Worm (Caenorhabditis elegans) whole organism, L1 larva: ENCODE measurements around the gene C06C3.4.

Experiments
- C04F5.9 ChIP-seq: sonication (generic microtip); optimal IDR thresholded peaks from 2 replicates; lab custom pipeline; 2016; ENCODE audit warnings: missing genetic modification characterization, missing compliant biosample characterization
- C16A3.4 ChIP-seq: fragments of 150-350 bp; optimal IDR thresholded peaks from 2 replicates; lab custom pipeline; 2014; ENCODE audit warnings: missing biosample characterization, missing genetic modification characterization
- F16B12.6 ChIP-seq: fragments of 150-350 bp; optimal IDR thresholded peaks from 2 replicates; lab custom pipeline; 2014; ENCODE audit warnings: missing biosample characterization, missing genetic modification characterization
- Y116A8C.19 ChIP-seq: sonication (generic microtip); optimal IDR thresholded peaks from 2 replicates; lab custom pipeline; 2016; ENCODE audit warnings: missing compliant biosample characterization, missing genetic modification characterization, borderline replicate concordance
- alr-1 ChIP-seq: fragments of 200-800 bp; sonication (Bioruptor generic); optimal IDR thresholded peaks from 2 replicates; lab custom pipeline; 2018; ENCODE audit warnings: borderline replicate concordance, mild to moderate bottlenecking, missing genetic modification characterization, missing compliant biosample characterization
- ama-1 ChIP-seq: fragments of 150-350 bp; optimal IDR thresholded peaks from 2 replicates; lab custom pipeline; 2014
- ceh-90 ChIP-seq: sonication (generic microtip); optimal IDR thresholded peaks from 2 replicates; lab custom pipeline; 2016; ENCODE audit warnings: missing genetic modification characterization, missing compliant biosample characterization
- efl-1 ChIP-seq, 4 experiments: fragments of 150-350 bp; optimal IDR thresholded peaks in 3 of 4; peaks in 1 of 4; 1 replicate in 1 of 4; 2 replicates in 3 of 4; lab custom pipeline; 2014; ENCODE audit warnings: missing biosample characterization in 2 of 4, missing genetic modification characterization in 2 of 4, missing genetic modification reagents in 2 of 4
- elt-2 ChIP-seq: sonication (generic microtip); optimal IDR thresholded peaks from 2 replicates; lab custom pipeline; 2016; ENCODE audit warnings: missing genetic modification characterization, mild to moderate bottlenecking, inconsistent platforms, missing compliant biosample characterization, missing genetic modification reagents
- elt-3 ChIP-seq, 6 experiments: fragments of 150-350 bp in 1 of 6; sonication (generic microtip); optimal IDR thresholded peaks; 2 replicates each; lab custom pipeline; 2017 to 2018; ENCODE audit warnings: missing biosample characterization in 6 of 6, missing genetic modification characterization in 6 of 6, inconsistent platforms in 1 of 6
- ets-5 ChIP-seq: fragments of 200-800 bp; sonication (Bioruptor generic); IDR thresholded peaks from 2 replicates; pipeline ENCODE4 v1.3.6; 2022; ENCODE audit warnings: missing genetic modification characterization, missing compliant biosample characterization
- fkh-4 ChIP-seq: sonication (generic microtip); optimal IDR thresholded peaks from 2 replicates; lab custom pipeline; 2016; ENCODE audit warnings: missing compliant biosample characterization, missing genetic modification characterization, borderline replicate concordance
- fkh-8 ChIP-seq: sonication (generic microtip); optimal IDR thresholded peaks from 2 replicates; lab custom pipeline; 2016; ENCODE audit warnings: mild to moderate bottlenecking, missing genetic modification characterization, missing compliant biosample characterization
- grh-1 ChIP-seq: fragments of 200-800 bp; sonication (Bioruptor generic); IDR thresholded peaks from 2 replicates; pipeline ENCODE4 v1.3.6; 2022; ENCODE audit warnings: missing genetic modification reagents, missing genetic modification characterization, missing compliant biosample characterization
- hlh-17 ChIP-seq: fragments of 200-800 bp; sonication (Bioruptor generic); optimal IDR thresholded peaks from 2 replicates; lab custom pipeline; 2018; ENCODE audit warnings: missing genetic modification characterization, mild to moderate bottlenecking, missing compliant biosample characterization, moderate library complexity, borderline replicate concordance
- hpl-2 ChIP-seq: fragments of 150-350 bp; optimal IDR thresholded peaks from 2 replicates; lab custom pipeline; 2014; ENCODE audit warnings: missing biosample characterization, missing genetic modification reagents, missing genetic modification characterization
- lin-15B ChIP-seq: fragments of 150-350 bp; sonication (generic microtip); optimal IDR thresholded peaks from 3 replicates; lab custom pipeline; 2014; ENCODE audit warnings: missing biosample characterization, missing genetic modification characterization
- mef-2 ChIP-seq: fragments of 150-350 bp; optimal IDR thresholded peaks from 2 replicates; lab custom pipeline; 2014; ENCODE audit warnings: missing biosample characterization, missing genetic modification characterization
- nhr-12 ChIP-seq: sonication (generic microtip); optimal IDR thresholded peaks from 2 replicates; lab custom pipeline; 2017; ENCODE audit warnings: missing biosample characterization, missing genetic modification characterization
- nhr-19 ChIP-seq: fragments of 200-800 bp; sonication (Bioruptor generic); conservative IDR thresholded peaks from 2 replicates; pipeline ENCODE4 v1.3.6; 2022; ENCODE audit warnings: missing genetic modification characterization, missing compliant biosample characterization
- nhr-28 ChIP-seq: fragments of 150-350 bp; optimal IDR thresholded peaks from 2 replicates; lab custom pipeline; 2014; ENCODE audit warnings: missing biosample characterization, missing genetic modification characterization
- nhr-47 ChIP-seq: sonication (generic microtip); optimal IDR thresholded peaks from 2 replicates; lab custom pipeline; 2016; ENCODE audit warnings: mild to moderate bottlenecking, missing genetic modification characterization, moderate library complexity, missing compliant biosample characterization
- nhr-71 ChIP-seq: sonication (generic microtip); optimal IDR thresholded peaks from 2 replicates; lab custom pipeline; 2016; ENCODE audit warnings: mild to moderate bottlenecking, missing genetic modification characterization, moderate library complexity, missing compliant biosample characterization
- nhr-76 ChIP-seq: sonication (generic microtip); optimal IDR thresholded peaks from 2 replicates; lab custom pipeline; 2017; ENCODE audit warnings: missing biosample characterization, missing genetic modification characterization
- nhr-84 ChIP-seq: sonication (generic microtip); optimal IDR thresholded peaks from 2 replicates; lab custom pipeline; 2017; ENCODE audit warnings: missing biosample characterization, missing genetic modification characterization
- nhr-90 ChIP-seq: sonication (generic microtip); optimal IDR thresholded peaks from 2 replicates; lab custom pipeline; 2016; ENCODE audit warnings: mild to moderate bottlenecking, missing genetic modification characterization, missing compliant biosample characterization; ENCODE audit not compliant: poor library complexity
- pag-3 ChIP-seq: sonication (generic microtip); optimal IDR thresholded peaks from 2 replicates; lab custom pipeline; 2017; ENCODE audit warnings: missing genetic modification characterization, mild to moderate bottlenecking, missing compliant biosample characterization, antibody characterized with exemption, borderline replicate concordance; ENCODE audit not compliant: insufficient read depth
- snpc-4 ChIP-seq: fragments of 150-350 bp; optimal IDR thresholded peaks from 2 replicates; lab custom pipeline; 2014; ENCODE audit warnings: missing biosample characterization, missing genetic modification characterization
- snu-23 ChIP-seq: sonication (generic microtip); optimal IDR thresholded peaks from 2 replicates; lab custom pipeline; 2016; ENCODE audit warnings: missing genetic modification characterization, missing compliant biosample characterization
- sup-37 ChIP-seq: fragments of 200-800 bp; sonication (Bioruptor generic); optimal IDR thresholded peaks from 2 replicates; lab custom pipeline; 2018; ENCODE audit warnings: mild to moderate bottlenecking, missing genetic modification characterization, missing compliant biosample characterization
- tbx-2 ChIP-seq: sonication (generic microtip); optimal IDR thresholded peaks from 2 replicates; lab custom pipeline; 2016; ENCODE audit warnings: missing genetic modification characterization, missing compliant biosample characterization
- unc-86 ChIP-seq: sonication (generic microtip); optimal IDR thresholded peaks from 2 replicates; lab custom pipeline; 2016; ENCODE audit warnings: missing genetic modification characterization, missing compliant biosample characterization
- unc-98 ChIP-seq: fragments of 200-800 bp; sonication (Bioruptor generic); IDR thresholded peaks from 2 replicates; pipeline ENCODE4 v1.3.6; 2022; ENCODE audit warnings: missing genetic modification characterization, missing compliant biosample characterization
- xbp-1 ChIP-seq: sonication (generic microtip); optimal IDR thresholded peaks from 2 replicates; lab custom pipeline; 2016; ENCODE audit warnings: missing genetic modification characterization, missing compliant biosample characterization
- zip-4 ChIP-seq: fragments of 200-800 bp; sonication (Bioruptor generic); optimal IDR thresholded peaks from 2 replicates; lab custom pipeline; 2018; ENCODE audit warnings: mild to moderate bottlenecking, missing genetic modification characterization, moderate library complexity, missing compliant biosample characterization
- ztf-4 ChIP-seq: fragments of 150-350 bp; optimal IDR thresholded peaks from 2 replicates; lab custom pipeline; 2014; ENCODE audit warnings: missing biosample characterization, missing genetic modification characterization

Gene C06C3.4

ce11 chrII:9356723-9357122 lies 16.4 kb upstream of the C06C3.4 start (continued):
- TF ChIP-seq zip-4 (no peak), nhr-28 (tag; lab: Kevin White, UChicago) (no peak), ets-5 (GFP tag; lab: Robert Waterston, UW) (no peak), unc-98 (GFP tag; lab: Robert Waterston, UW) (no peak), xbp-1 (tag; lab: Kevin White, UChicago) (peak; percentile 4), unc-86 (tag; lab: Kevin White, UChicago) (no peak), elt-2 (tag; lab: Kevin White, UChicago) (no peak), nhr-47 (tag; lab: Kevin White, UChicago) (peak; percentile 40), nhr-12 (tag; lab: Kevin White, UChicago) (no peak), Y116A8C.19 (tag; lab: Kevin White, UChicago) (no peak), snu-23 (GFP tag; lab: Kevin White, UChicago) (peak; percentile 69), fkh-8 (tag; lab: Kevin White, UChicago) (no peak), fkh-4 (tag; lab: Kevin White, UChicago) (no peak), hlh-17 (no peak), sup-37 (GFP tag; lab: Kevin White, UChicago) (no peak), nhr-71 (peak; percentile 65), nhr-90 (tag; lab: Kevin White, UChicago) (peak; percentile 3), nhr-19 (GFP tag; lab: Robert Waterston, UW) (peak; percentile 50), mef-2 (tag; lab: Kevin White, UChicago) (no peak)

- TF ChIP-seq ceh-90 (tag; lab: Kevin White, UChicago) (no peak), ama-1 (lab: Kevin White, UChicago) (no peak), ztf-4 (tag; lab: Kevin White, UChicago) (no peak), hpl-2 (GFP tag; lab: Kevin White, UChicago) (no peak), C04F5.9 (tag; lab: Kevin White, UChicago) (no peak), unc-98 (GFP tag; lab: Robert Waterston, UW) (no peak), snu-23 (GFP tag; lab: Kevin White, UChicago) (no peak), elt-3 (tag; optimal IDR thresholded peaks at IDR 0.05; lab: Kevin White, UChicago) (no peak), nhr-76 (tag; lab: Kevin White, UChicago) (no peak), snpc-4 (no peak), lin-15B (tag; lab: Kevin White, UChicago) (no peak), zip-4 (no peak), grh-1 (GFP tag; lab: Robert Waterston, UW) (no peak), xbp-1 (tag; lab: Kevin White, UChicago) (no peak), F16B12.6 (tag; lab: Kevin White, UChicago) (no peak), tbx-2 (tag; lab: Kevin White, UChicago) (no peak), nhr-84 (tag; lab: Kevin White, UChicago) (no peak), mef-2 (tag; lab: Kevin White, UChicago) (no peak)
- TF ChIP-seq, all 84 proteins: peak for 0
These were observed 14.9 kb upstream of the C06C3.4 start, which contains the start of gene mel-11 for ce11 chrII:9358230-9358629. mel-11 (plus strand) TSS chrII:9358530.

- TF ChIP-seq efl-1 (optimal IDR thresholded peaks at IDR 0.05; lab: Kevin White, UChicago) (no peak), efl-1 (GFP tag; optimal IDR thresholded peaks at IDR 0.05 in 1 of 2; lab: Kevin White, UChicago) (peak in 1 of 2 experiments; percentile 75), pag-3 (tag; lab: Kevin White, UChicago) (no peak)
- TF ChIP-seq, all 84 proteins: peak for 1
These were observed 10.8 kb upstream of the C06C3.4 start for ce11 chrII:9362249-9362648.

ce11 chrII:9369394-9369793 lies 3.7 kb upstream of the C06C3.4 start:
- no peak for TF ChIP-seq C16A3.4 (tag; lab: Kevin White, UChicago)
- no peak for TF ChIP-seq xbp-1 (tag; lab: Kevin White, UChicago)
- TF ChIP-seq F16B12.6 (tag; lab: Kevin White, UChicago) = no peak
- TF ChIP-seq alr-1 (tag; lab: Kevin White, UChicago) = no peak
- TF ChIP-seq Y116A8C.19 (tag; lab: Kevin White, UChicago) = no peak
